Worm (Caenorhabditis elegans) whole organism, midembryonic: ENCODE measurements around the gene F38A5.2.

Source experiments
- T22C8.4 ChIP-seq: fragments of 200-800 bp; sonication (Bioruptor generic); IDR thresholded peaks from 2 replicates; pipeline ENCODE4 v1.3.6; 2022; ENCODE audit warnings: missing genetic modification characterization, missing compliant biosample characterization
- cog-1 ChIP-seq: sonication (generic microtip); optimal IDR thresholded peaks from 2 replicates; lab custom pipeline; 2016; ENCODE audit warnings: missing genetic modification characterization, missing compliant biosample characterization
- flt-1 ChIP-seq: fragments of 200-800 bp; sonication (Bioruptor generic); IDR thresholded peaks from 2 replicates; pipeline ENCODE4 v1.3.6; 2022; ENCODE audit warnings: missing genetic modification characterization, missing compliant biosample characterization
- klf-2 ChIP-seq: fragments of 200-800 bp; sonication (Bioruptor generic); conservative IDR thresholded peaks from 2 replicates; pipeline ENCODE4 v1.3.6; 2022; ENCODE audit warnings: missing genetic modification reagents, missing genetic modification characterization, missing compliant biosample characterization
- med-1 ChIP-seq: sonication (generic microtip); optimal IDR thresholded peaks from 2 replicates; lab custom pipeline; 2017; ENCODE audit warnings: missing genetic modification characterization, mild to moderate bottlenecking, missing compliant biosample characterization, antibody characterized with exemption, missing genetic modification reagents; ENCODE audit not compliant: insufficient read depth
- ref-1 ChIP-seq: fragments of 200-800 bp; sonication (Bioruptor generic); conservative IDR thresholded peaks from 2 replicates; pipeline ENCODE4 v1.3.6; 2022; ENCODE audit warnings: missing genetic modification reagents, missing genetic modification characterization, missing compliant biosample characterization
- tab-1 ChIP-seq: fragments of 200-800 bp; sonication (Bioruptor generic); IDR thresholded peaks from 2 replicates; pipeline ENCODE4 v1.3.6; 2022; ENCODE audit warnings: missing genetic modification characterization, missing compliant biosample characterization
- ztf-23 ChIP-seq: fragments of 200-800 bp; sonication (Bioruptor generic); IDR thresholded peaks from 2 replicates; pipeline ENCODE4 v1.3.6; 2022; ENCODE audit warnings: missing genetic modification reagents, missing genetic modification characterization, missing compliant biosample characterization

- no peak for TF ChIP-seq flt-1 (GFP tag; lab: Robert Waterston, UW)
- TF ChIP-seq med-1 (GFP tag; lab: Kevin White, UChicago) = no peak
- no peak for TF ChIP-seq cog-1 (tag; lab: Kevin White, UChicago)
- TF ChIP-seq ztf-23 = no peak
- TF ChIP-seq tab-1 (GFP tag; lab: Robert Waterston, UW) = no peak
- no peak for TF ChIP-seq ref-1 (GFP tag; lab: Robert Waterston, UW)
- no peak for TF ChIP-seq T22C8.4
- TF ChIP-seq klf-2 = no peak
These were observed 9.1 kb downstream of the F38A5.2 start for ce11 chrIV:6575959-6576727.
